Worm (Caenorhabditis elegans) whole organism, late embryonic: ENCODE results near the gene mars-1.

ENCODE experiments used
- C38D4.7 ChIP-seq: fragments of 200-800 bp; sonication (Bioruptor generic); optimal IDR thresholded peaks from 2 replicates; lab custom pipeline; 2018; ENCODE audit warnings: mild to moderate bottlenecking, missing genetic modification characterization, moderate library complexity, missing compliant biosample characterization
- ceh-2 ChIP-seq: sonication (generic microtip); optimal IDR thresholded peaks from 2 replicates; lab custom pipeline; 2016; ENCODE audit warnings: missing genotype, missing genetic modification characterization, missing compliant biosample characterization
- ceh-34 ChIP-seq: sonication (generic microtip); optimal IDR thresholded peaks from 2 replicates; lab custom pipeline; 2016; ENCODE audit warnings: mild to moderate bottlenecking, missing genetic modification characterization, missing compliant biosample characterization
- ceh-9 ChIP-seq: sonication (generic microtip); optimal IDR thresholded peaks from 2 replicates; lab custom pipeline; 2016; ENCODE audit warnings: mild to moderate bottlenecking, missing genetic modification characterization, inconsistent platforms, missing compliant biosample characterization
- nhr-232 ChIP-seq: sonication (generic microtip); optimal IDR thresholded peaks from 2 replicates; lab custom pipeline; 2016; ENCODE audit warnings: missing genetic modification characterization, missing compliant biosample characterization
- odd-2 ChIP-seq: sonication (generic microtip); optimal IDR thresholded peaks from 2 replicates; lab custom pipeline; 2017; ENCODE audit warnings: antibody characterized with exemption, mild to moderate bottlenecking, missing genetic modification characterization, missing compliant biosample characterization
- pat-9 ChIP-seq: fragments of 200-800 bp; sonication (Bioruptor generic); optimal IDR thresholded peaks from 2 replicates; lab custom pipeline; 2018; ENCODE audit warnings: mild to moderate bottlenecking, missing genetic modification characterization, moderate library complexity, missing compliant biosample characterization
- rnt-1 ChIP-seq: sonication (generic microtip); optimal IDR thresholded peaks from 2 replicates; lab custom pipeline; 2016; ENCODE audit warnings: missing genetic modification characterization, missing compliant biosample characterization

ce11 chrIV:11645354-11645753, 10.1 kb upstream of the mars-1 start:
- TF ChIP-seq rnt-1 (no peak), C38D4.7 (GFP tag; lab: Kevin White, UChicago) (no peak), nhr-232 (no peak), ceh-9 (no peak), ceh-2 (no peak), ceh-34 (tag; lab: Kevin White, UChicago) (no peak), pat-9 (tag; lab: Kevin White, UChicago) (no peak), odd-2 (tag; lab: Kevin White, UChicago) (no peak)
